Fruit fly (Drosophila melanogaster): Measurements from ENCODE around the gene bocks.

Gene bocks

DNA sequence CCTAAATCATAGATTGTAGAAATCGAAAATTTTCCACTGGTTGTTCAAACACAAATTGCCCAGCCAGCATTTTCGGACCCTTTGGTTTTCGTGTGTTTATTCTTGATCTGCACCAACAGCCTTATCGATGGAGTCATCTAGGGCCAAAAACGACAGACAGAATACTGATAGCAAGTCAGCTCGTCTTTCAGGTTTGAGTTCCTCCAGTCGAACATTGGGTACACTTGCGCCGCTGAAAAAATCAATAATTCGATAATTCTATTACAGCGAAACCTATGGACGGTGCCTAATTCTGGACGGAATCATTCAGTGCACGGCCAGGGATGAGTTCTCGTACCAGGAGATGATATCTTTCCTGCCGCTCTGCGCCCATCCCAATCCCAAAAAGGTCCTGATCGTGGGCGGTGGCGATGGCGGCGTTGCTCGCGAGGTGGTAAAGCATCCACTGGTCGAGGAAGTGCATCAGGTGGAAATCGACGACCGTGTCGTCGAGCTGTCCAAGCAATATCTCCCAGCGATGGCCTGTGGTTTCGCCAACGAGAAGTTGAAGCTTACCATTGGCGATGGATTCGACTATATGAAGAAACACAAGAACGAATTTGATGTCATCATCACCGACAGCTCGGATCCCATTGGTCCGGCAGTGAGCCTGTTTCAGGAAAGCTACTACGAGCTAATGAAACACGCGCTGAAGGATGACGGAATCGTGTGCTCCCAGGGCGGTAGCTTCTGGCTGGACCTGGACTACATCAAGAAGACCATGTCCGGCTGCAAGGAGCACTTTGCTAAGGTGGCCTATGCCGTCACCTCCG, 41.5 kb upstream of the bocks start:
- peak; percentile 91 for TF ChIP-seq Ets65A (GFP tag)
- TF ChIP-seq inv (GFP tag; IDR thresholded peaks at IDR 0.05; ENCODE audit: partially characterized antibody) = no peak
- no peak for TF ChIP-seq unpg (GFP tag; optimal IDR thresholded peaks at IDR 0.05)
- TF ChIP-seq Usf (GFP tag; optimal IDR thresholded peaks at IDR 0.05) = no peak
- TF ChIP-seq ato (GFP tag; IDR thresholded peaks at IDR 0.05; ENCODE audit: partially characterized antibody) = 0 out of 2 replicates have a peak, but pooled peaks have one; percentile 23
- no peak for TF ChIP-seq bbx (GFP tag; IDR thresholded peaks at IDR 0.05; ENCODE audit: partially characterized antibody)
- TF ChIP-seq slbo (GFP tag; IDR thresholded peaks at IDR 0.05) = no peak
- TF ChIP-seq Blimp-1 (GFP tag; optimal IDR thresholded peaks at IDR 0.05) = no peak
- no peak for TF ChIP-seq CG16813 (GFP tag; IDR thresholded peaks at IDR 0.05; ENCODE audit: partially characterized antibody)
- TF ChIP-seq CG10366 (GFP tag; IDR thresholded peaks at IDR 0.05) = no peak
- TF ChIP-seq D19A (tag; optimal IDR thresholded peaks at IDR 0.05) = peak; percentile 67
- TF ChIP-seq CG17328 (GFP tag; IDR thresholded peaks at IDR 0.05) = no peak
- no peak for TF ChIP-seq CG6254 (GFP tag; optimal IDR thresholded peaks at IDR 0.05)
- no peak for TF ChIP-seq CG4424 (GFP tag; optimal IDR thresholded peaks at IDR 0.05)
- no peak for TF ChIP-seq Nf-YA (GFP tag; IDR thresholded peaks at IDR 0.05)
- no peak for TF ChIP-seq abd-A (tag; optimal IDR thresholded peaks at IDR 0.05)
- TF ChIP-seq CG15479 (GFP tag; optimal IDR thresholded peaks at IDR 0.05) = peak; percentile 72
- no peak for TF ChIP-seq CG33213 (GFP tag; optimal IDR thresholded peaks at IDR 0.05)
- no peak for TF ChIP-seq tna (GFP tag; IDR thresholded peaks at IDR 0.05; ENCODE audit: partially characterized antibody)
- no peak for TF ChIP-seq CG2129 (GFP tag; IDR thresholded peaks at IDR 0.05; ENCODE audit: partially characterized antibody)
- no peak for TF ChIP-seq cg (GFP tag; optimal IDR thresholded peaks at IDR 0.05)
- TF ChIP-seq grn (GFP tag; optimal IDR thresholded peaks at IDR 0.05) = peak; percentile 47
- no peak for TF ChIP-seq CG4854 (GFP tag; optimal IDR thresholded peaks at IDR 0.05)
- no peak for TF ChIP-seq CTCF (GFP tag; optimal IDR thresholded peaks at IDR 0.05)
- TF ChIP-seq CG8478 (optimal IDR thresholded peaks at IDR 0.05) = peak; percentile 27
- no peak for TF ChIP-seq crp (GFP tag; optimal IDR thresholded peaks at IDR 0.05)
- no peak for TF ChIP-seq Dad (GFP tag; optimal IDR thresholded peaks at IDR 0.05)
- no peak for TF ChIP-seq Hand (GFP tag; optimal IDR thresholded peaks at IDR 0.05)
- TF ChIP-seq onecut (GFP tag; IDR thresholded peaks at IDR 0.05) = peak; percentile 81
- no peak for TF ChIP-seq CG11456 (GFP tag; IDR thresholded peaks at IDR 0.05)

DNA sequence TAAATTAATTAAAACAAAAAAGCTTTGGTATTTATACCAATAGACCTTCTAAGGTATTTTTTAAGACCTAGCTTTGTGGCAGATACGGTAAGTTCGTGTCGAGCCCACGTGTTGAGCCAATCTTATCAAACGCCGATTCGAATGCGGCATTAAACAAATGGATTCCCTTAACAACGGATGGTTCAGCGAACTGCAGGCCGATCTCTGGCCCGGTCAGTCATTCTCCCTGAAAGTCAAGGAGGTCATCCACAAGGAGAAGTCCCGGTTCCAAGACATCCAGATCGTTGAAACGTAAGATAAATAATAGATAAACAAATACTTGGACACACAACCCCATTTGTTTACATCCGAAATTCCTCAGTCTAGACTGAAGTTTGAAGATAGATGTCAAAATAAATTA, 40.8 kb upstream of the bocks start, which contains the start of gene SpdS:
Gene SpdS, plus strand, starts transcription at position 78 of the 400 bp plus-strand sequence.
- TF ChIP-seq MBD-R2 (GFP tag; IDR thresholded peaks at IDR 0.05) (0 out of 2 replicates have a peak, but pooled peaks have one; percentile 18), Lim3 (GFP tag; IDR thresholded peaks at IDR 0.05) (no peak), CG5953 (GFP tag; IDR thresholded peaks at IDR 0.05) (no peak), CG34422 (GFP tag; IDR thresholded peaks at IDR 0.05) (peak; percentile 72; the same call in 1 of the 3 replicates), CG34376 (GFP tag; optimal IDR thresholded peaks at IDR 0.05) (peak; percentile 28), pb (GFP tag; optimal IDR thresholded peaks at IDR 0.05) (no peak), sd (tag; optimal IDR thresholded peaks at IDR 0.05) (peak; percentile 81), Ets97D (GFP tag; optimal IDR thresholded peaks at IDR 0.05) (no peak), lov (optimal IDR thresholded peaks at IDR 0.05) (no peak), lov (GFP tag; IDR thresholded peaks at IDR 0.05) (no peak), Gsc (GFP tag; IDR thresholded peaks at IDR 0.05) (no peak), sens (GFP tag) (peak; percentile 62), CG13296 (GFP tag; optimal IDR thresholded peaks at IDR 0.05) (peak; percentile 30), phol (tag; optimal IDR thresholded peaks at IDR 0.05) (no peak), Atf3 (GFP tag; optimal IDR thresholded peaks at IDR 0.05) (no peak), gfzf (GFP tag; optimal IDR thresholded peaks at IDR 0.05) (peak; percentile 57), Sox102F (GFP tag; optimal IDR thresholded peaks at IDR 0.05) (no peak), pho (GFP tag; optimal IDR thresholded peaks at IDR 0.05) (no peak), Med (GFP tag) (peak; percentile 78), Asciz (GFP tag; optimal IDR thresholded peaks at IDR 0.05) (no peak), Nf-YA (GFP tag; IDR thresholded peaks at IDR 0.05) (no peak), HmgZ (tag; optimal IDR thresholded peaks at IDR 0.05) (peak; percentile 21), NC2β (GFP tag; optimal IDR thresholded peaks at IDR 0.05) (no peak)

Data from whole organism, embryonic.